Worm (Caenorhabditis elegans) whole organism, young adult: Measurements from ENCODE around the gene elpc-2.

Experiments
- F49E8.2 ChIP-seq: sonication (generic microtip); optimal IDR thresholded peaks from 3 replicates; lab custom pipeline; 2017; ENCODE audit warnings: missing genetic modification characterization, mild to moderate bottlenecking, missing compliant biosample characterization, antibody characterized with exemption, moderate library complexity; ENCODE audit not compliant: insufficient read depth
- cebp-1 ChIP-seq, 2 experiments: fragments of 200-800 bp in 1 of 2; sonication (Bioruptor generic) in 1 of 2; sonication (generic microtip) in 1 of 2; IDR thresholded peaks in 1 of 2; optimal IDR thresholded peaks in 1 of 2; 2 replicates each; pipeline versions ENCODE4 v1.3.6 to Lab custom; 2017 to 2022; ENCODE audit warnings: missing compliant biosample characterization in 2 of 2, missing genetic modification characterization in 2 of 2, mild to moderate bottlenecking in 1 of 2, missing genetic modification reagents in 1 of 2, moderate library complexity in 1 of 2
- sea-2 ChIP-seq: fragments of 200-800 bp; sonication (Bioruptor generic); IDR thresholded peaks from 2 replicates; pipeline ENCODE4 v1.3.6; 2022; ENCODE audit warnings: missing genetic modification characterization, missing compliant biosample characterization
- snpc-4 ChIP-seq, 5 experiments: fragments of 150-350 bp in 1 of 5; sonication (generic microtip) in 4 of 5; optimal IDR thresholded peaks; 2 replicates each; lab custom pipeline; 2014 to 2018; ENCODE audit warnings: missing genetic modification characterization in 5 of 5, missing biosample characterization in 3 of 5, antibody characterized with exemption in 2 of 5, mild to moderate bottlenecking in 2 of 5, missing compliant biosample characterization in 2 of 5, missing genotype in 2 of 5, moderate library complexity in 2 of 5, missing genetic modification reagents in 1 of 5
- sptf-2 ChIP-seq: fragments of 200-800 bp; sonication (Bioruptor generic); optimal IDR thresholded peaks from 2 replicates; lab custom pipeline; 2018; ENCODE audit warnings: mild to moderate bottlenecking, missing genetic modification characterization, missing compliant biosample characterization
- unc-130 ChIP-seq: sonication (generic microtip); optimal IDR thresholded peaks from 2 replicates; lab custom pipeline; 2016; ENCODE audit warnings: missing genetic modification reagents, missing genetic modification characterization, missing compliant biosample characterization
- unc-62 ChIP-seq: fragments of 150-350 bp; optimal IDR thresholded peaks from 2 replicates; lab custom pipeline; 2014; ENCODE audit warnings: missing biosample characterization, missing genetic modification reagents, missing genetic modification characterization

ce11 chrIII:12652609-12653008 is 20.9 kb upstream of the elpc-2 start:
- TF ChIP-seq snpc-4 (GFP tag; optimal IDR thresholded peaks at IDR 0.05; lab: Kevin White, UChicago) (no peak), snpc-4 (tag; optimal IDR thresholded peaks at IDR 0.05; lab: Kevin White, UChicago) (no peak), sea-2 (no peak), unc-130 (GFP tag; lab: Kevin White, UChicago) (no peak), unc-62 (GFP tag; lab: Kevin White, UChicago) (no peak), F49E8.2 (no peak), sptf-2 (GFP tag; lab: Kevin White, UChicago) (no peak), cebp-1 (GFP tag; IDR thresholded peaks at IDR 0.05; lab: Robert Waterston, UW) (no peak), cebp-1 (tag; optimal IDR thresholded peaks at IDR 0.05; lab: Kevin White, UChicago) (no peak)
